Worm (Caenorhabditis elegans) whole organism, L1 larva: ENCODE results near the gene Y34B4A.4.

Experiments used
- alr-1 ChIP-seq: fragments of 200-800 bp; sonication (Bioruptor generic); optimal IDR thresholded peaks from 2 replicates; lab custom pipeline; 2018; ENCODE audit warnings: borderline replicate concordance, mild to moderate bottlenecking, missing genetic modification characterization, missing compliant biosample characterization
- blmp-1 ChIP-seq: fragments of 150-350 bp; optimal IDR thresholded peaks from 2 replicates; lab custom pipeline; 2014; ENCODE audit warnings: missing biosample characterization, missing genetic modification characterization
- ceh-82 ChIP-seq, 3 experiments: fragments of 150-350 bp in 1 of 3; sonication (generic microtip) in 2 of 3; optimal IDR thresholded peaks; 2 replicates each; lab custom pipeline; 2014 to 2017; ENCODE audit warnings: missing biosample characterization in 3 of 3, missing genetic modification characterization in 3 of 3
- efl-1 ChIP-seq, 4 experiments: fragments of 150-350 bp; optimal IDR thresholded peaks in 3 of 4; peaks in 1 of 4; 1 replicate in 1 of 4; 2 replicates in 3 of 4; lab custom pipeline; 2014; ENCODE audit warnings: missing biosample characterization in 2 of 4, missing genetic modification characterization in 2 of 4, missing genetic modification reagents in 2 of 4
- egl-27 ChIP-seq, 2 experiments: fragments of 150-350 bp in 1 of 2; sonication (generic microtip); optimal IDR thresholded peaks; 3 replicates each; lab custom pipeline; 2017 to 2018; ENCODE audit warnings: missing biosample characterization in 2 of 2, missing genetic modification characterization in 2 of 2, missing genetic modification reagents in 2 of 2
- elt-2 ChIP-seq: sonication (generic microtip); optimal IDR thresholded peaks from 2 replicates; lab custom pipeline; 2016; ENCODE audit warnings: missing genetic modification characterization, mild to moderate bottlenecking, inconsistent platforms, missing compliant biosample characterization, missing genetic modification reagents
- grh-1 ChIP-seq: fragments of 200-800 bp; sonication (Bioruptor generic); IDR thresholded peaks from 2 replicates; pipeline ENCODE4 v1.3.6; 2022; ENCODE audit warnings: missing genetic modification reagents, missing genetic modification characterization, missing compliant biosample characterization
- jun-1 ChIP-seq: fragments of 150-350 bp; optimal IDR thresholded peaks from 2 replicates; lab custom pipeline; 2014; ENCODE audit warnings: missing biosample characterization, missing genetic modification reagents, missing genetic modification characterization
- lin-13 ChIP-seq: fragments of 150-350 bp; optimal IDR thresholded peaks from 2 replicates; lab custom pipeline; 2014; ENCODE audit warnings: missing biosample characterization, missing genetic modification reagents, missing genetic modification characterization
- nhr-20 ChIP-seq: sonication (generic microtip); optimal IDR thresholded peaks from 2 replicates; lab custom pipeline; 2016; ENCODE audit warnings: mild to moderate bottlenecking, missing genetic modification characterization, missing compliant biosample characterization
- nhr-71 ChIP-seq: sonication (generic microtip); optimal IDR thresholded peaks from 2 replicates; lab custom pipeline; 2016; ENCODE audit warnings: mild to moderate bottlenecking, missing genetic modification characterization, moderate library complexity, missing compliant biosample characterization
- skn-1 ChIP-seq: fragments of 150-350 bp; optimal IDR thresholded peaks from 2 replicates; lab custom pipeline; 2014; ENCODE audit warnings: missing biosample characterization, missing genetic modification characterization
- snpc-4 ChIP-seq: fragments of 150-350 bp; optimal IDR thresholded peaks from 2 replicates; lab custom pipeline; 2014; ENCODE audit warnings: missing biosample characterization, missing genetic modification characterization
- ztf-11 ChIP-seq, 2 experiments: sonication (generic microtip); optimal IDR thresholded peaks; 2 replicates each; lab custom pipeline; 2016 to 2017; ENCODE audit warnings: missing genetic modification characterization in 2 of 2, missing biosample characterization in 1 of 2, missing compliant biosample characterization in 1 of 2

DNA sequence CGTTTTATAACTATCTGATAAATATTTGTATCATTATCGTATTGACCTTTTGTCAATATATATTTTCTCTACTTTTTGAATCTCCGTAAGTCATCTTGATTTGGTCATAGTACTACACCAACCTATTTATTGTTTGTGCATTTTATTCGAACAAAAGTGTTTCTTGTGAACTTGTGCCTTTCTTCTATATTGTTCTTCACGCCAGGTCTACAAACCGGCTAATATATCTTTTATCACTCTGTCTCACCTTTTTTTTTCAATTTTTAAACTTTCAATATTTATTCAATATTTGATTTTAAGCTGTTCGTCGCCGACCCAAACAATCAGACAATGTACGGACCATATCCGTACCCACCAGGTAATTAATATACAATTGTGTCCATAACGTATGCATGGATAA is 48.1 kb upstream of the Y34B4A.4 start, which contains the start of gene hrpa-2:
- TF ChIP-seq jun-1 (tag; lab: Kevin White, UChicago) (no peak), blmp-1 (tag; lab: Kevin White, UChicago) (no peak), ztf-11 (tag; optimal IDR thresholded peaks at IDR 0.05; lab: Kevin White, UChicago) (no peak), egl-27 (tag; optimal IDR thresholded peaks at IDR 0.05; lab: Kevin White, UChicago) (no peak), efl-1 (optimal IDR thresholded peaks at IDR 0.05; lab: Kevin White, UChicago) (no peak), efl-1 (GFP tag; optimal IDR thresholded peaks at IDR 0.05 in 1 of 2; lab: Kevin White, UChicago) (no peak), alr-1 (no peak), elt-2 (tag; lab: Kevin White, UChicago) (no peak), nhr-20 (no peak), nhr-71 (no peak), skn-1 (tag; lab: Kevin White, UChicago) (no peak), lin-13 (GFP tag; lab: Kevin White, UChicago) (no peak), snpc-4 (tag; lab: Kevin White, UChicago) (no peak), ceh-82 (tag; optimal IDR thresholded peaks at IDR 0.05; lab: Kevin White, UChicago) (no peak), grh-1 (no peak)
